Worm (Caenorhabditis elegans) whole organism, late embryonic: Measurements from ENCODE around the gene nlp-33.

Source experiments
- T23F11.4 ChIP-seq: fragments of 200-800 bp; sonication (Bioruptor generic); optimal IDR thresholded peaks from 2 replicates; lab custom pipeline; 2018; ENCODE audit warnings: mild to moderate bottlenecking, missing genetic modification characterization, missing compliant biosample characterization
- ahr-1 ChIP-seq: sonication (generic microtip); optimal IDR thresholded peaks from 2 replicates; lab custom pipeline; 2016; ENCODE audit warnings: missing genetic modification characterization, missing compliant biosample characterization
- ceh-31 ChIP-seq: sonication (generic microtip); optimal IDR thresholded peaks from 2 replicates; lab custom pipeline; 2016; ENCODE audit warnings: missing genetic modification characterization, missing compliant biosample characterization
- gmeb-2 ChIP-seq: sonication (generic microtip); optimal IDR thresholded peaks from 2 replicates; lab custom pipeline; 2016; ENCODE audit warnings: missing genetic modification characterization, inconsistent platforms, missing compliant biosample characterization
- hlh-13 ChIP-seq: fragments of 200-800 bp; sonication (Bioruptor generic); optimal IDR thresholded peaks from 2 replicates; lab custom pipeline; 2018; ENCODE audit warnings: mild to moderate bottlenecking, missing genetic modification characterization, missing compliant biosample characterization
- hlh-30 ChIP-seq: sonication (generic microtip); optimal IDR thresholded peaks from 2 replicates; lab custom pipeline; 2017; ENCODE audit warnings: antibody characterized with exemption, missing genetic modification characterization, missing compliant biosample characterization; ENCODE audit not compliant: insufficient read depth
- lim-6 ChIP-seq: sonication (generic microtip); optimal IDR thresholded peaks from 2 replicates; lab custom pipeline; 2016; ENCODE audit warnings: missing genetic modification characterization, missing compliant biosample characterization
- madf-2 ChIP-seq: sonication (generic microtip); optimal IDR thresholded peaks from 2 replicates; lab custom pipeline; 2017; ENCODE audit warnings: missing genetic modification characterization, missing compliant biosample characterization
- nfya-1 ChIP-seq: sonication (generic microtip); optimal IDR thresholded peaks from 2 replicates; lab custom pipeline; 2017; ENCODE audit warnings: missing genetic modification characterization, mild to moderate bottlenecking, missing compliant biosample characterization, antibody characterized with exemption, moderate library complexity
- pag-3 ChIP-seq: sonication (generic microtip); optimal IDR thresholded peaks from 2 replicates; lab custom pipeline; 2016; ENCODE audit warnings: missing compliant biosample characterization, missing genetic modification characterization, borderline replicate concordance
- pat-9 ChIP-seq: fragments of 200-800 bp; sonication (Bioruptor generic); optimal IDR thresholded peaks from 2 replicates; lab custom pipeline; 2018; ENCODE audit warnings: mild to moderate bottlenecking, missing genetic modification characterization, moderate library complexity, missing compliant biosample characterization
- rnt-1 ChIP-seq: sonication (generic microtip); optimal IDR thresholded peaks from 2 replicates; lab custom pipeline; 2016; ENCODE audit warnings: missing genetic modification characterization, missing compliant biosample characterization
- sox-4 ChIP-seq: sonication (generic microtip); optimal IDR thresholded peaks from 2 replicates; lab custom pipeline; 2017; ENCODE audit warnings: mild to moderate bottlenecking, missing genetic modification characterization, inconsistent platforms, missing compliant biosample characterization
- syd-9 ChIP-seq: sonication (generic microtip); optimal IDR thresholded peaks from 2 replicates; lab custom pipeline; 2016; ENCODE audit warnings: mild to moderate bottlenecking, missing genetic modification characterization, moderate library complexity, missing compliant biosample characterization
- tbx-2 ChIP-seq: sonication (generic microtip); optimal IDR thresholded peaks from 2 replicates; lab custom pipeline; 2016; ENCODE audit warnings: missing genetic modification characterization, missing compliant biosample characterization
- unc-55 ChIP-seq: sonication (generic microtip); optimal IDR thresholded peaks from 2 replicates; lab custom pipeline; 2017; ENCODE audit warnings: missing biosample characterization, missing genetic modification reagents, missing genetic modification characterization
- zip-5 ChIP-seq: sonication (generic microtip); optimal IDR thresholded peaks from 2 replicates; lab custom pipeline; 2016; ENCODE audit warnings: missing genetic modification characterization, missing compliant biosample characterization

nlp-33 gene

DNA sequence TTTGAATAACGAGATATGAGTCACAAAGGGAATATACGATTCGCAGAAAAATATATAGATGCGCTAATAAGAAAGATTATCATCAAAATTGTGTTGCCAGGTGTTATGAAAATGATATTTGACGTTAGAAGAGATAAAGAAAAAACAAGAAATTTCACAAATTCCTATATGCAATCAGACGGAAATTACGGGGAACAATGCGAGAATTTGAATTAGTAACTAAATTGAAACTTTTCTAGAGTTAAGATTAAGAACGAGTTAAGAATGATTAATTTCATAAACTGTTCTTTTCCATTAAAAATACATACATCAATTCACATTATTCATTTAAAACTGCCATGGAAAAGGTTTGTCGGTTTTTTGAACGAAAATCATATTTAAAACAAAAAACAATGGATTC lies 49.0 kb downstream of the nlp-33 start, which contains the start of gene clc-6:
clc-6 (minus strand) TSS at position 101 of the 400 bp plus-strand sequence.
- TF ChIP-seq hlh-13 (GFP tag; lab: Kevin White, UChicago) (no peak), pag-3 (tag; lab: Kevin White, UChicago) (no peak), nfya-1 (no peak), tbx-2 (no peak), ahr-1 (tag; lab: Kevin White, UChicago) (no peak), pat-9 (no peak), madf-2 (tag; lab: Kevin White, UChicago) (no peak), zip-5 (tag; lab: Kevin White, UChicago) (no peak), sox-4 (tag; lab: Kevin White, UChicago) (no peak), hlh-30 (tag; lab: Kevin White, UChicago) (no peak), unc-55 (GFP tag; lab: Kevin White, UChicago) (no peak), T23F11.4 (GFP tag; lab: Kevin White, UChicago) (no peak), rnt-1 (no peak), syd-9 (tag; lab: Kevin White, UChicago) (no peak), lim-6 (tag; lab: Kevin White, UChicago) (no peak), gmeb-2 (no peak)

DNA sequence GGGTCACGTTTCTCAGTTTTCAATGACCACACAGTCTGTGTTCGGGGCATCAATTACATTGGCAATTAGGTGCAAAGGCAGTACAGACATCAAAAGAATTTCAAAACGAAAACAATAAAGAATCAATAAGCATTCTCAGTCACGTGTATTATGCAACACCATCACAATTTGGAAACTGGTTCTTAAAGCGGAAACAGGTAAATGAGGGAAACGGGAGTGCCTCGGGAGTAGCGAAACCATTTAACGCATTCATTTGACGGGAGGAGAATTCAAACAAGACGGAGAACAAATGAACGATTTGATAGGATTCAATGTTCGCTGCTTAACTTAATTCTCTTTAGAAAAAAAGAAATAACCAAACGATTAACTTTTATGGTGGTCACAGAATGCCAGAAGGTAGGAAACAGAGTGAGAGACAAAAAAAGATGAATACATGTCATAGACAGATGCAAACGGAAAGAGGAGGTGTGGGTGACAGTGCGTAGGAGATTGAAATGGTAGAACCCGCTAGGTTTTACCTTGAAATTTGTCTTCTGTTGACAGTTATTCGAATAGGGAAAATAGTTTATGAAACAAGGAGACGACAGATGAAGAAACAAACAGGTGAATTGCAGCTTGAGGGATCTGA lies 49.6 kb downstream of the nlp-33 start:
- no peak for TF ChIP-seq tbx-2
- peak; percentile 32 for TF ChIP-seq ceh-31
